Worm (Caenorhabditis elegans): ENCODE measurements around the gene unc-79.

ce11 chrIII:4019801-4020200 lies 46.6 kb upstream of the unc-79 start, which contains the start of gene snpc-3.4:
- no peak for TF ChIP-seq ceh-36 (tag; optimal IDR thresholded peaks at IDR 0.05)
- peak; percentile 20 for TF ChIP-seq F13C5.2 (tag; optimal IDR thresholded peaks at IDR 0.05)
- TF ChIP-seq scrt-1 (GFP tag; IDR thresholded peaks at IDR 0.05): no peak
- TF ChIP-seq pes-1 (GFP tag; IDR thresholded peaks at IDR 0.05): no peak
- TF ChIP-seq ama-1 (optimal IDR thresholded peaks at IDR 0.05): no peak
- no peak for TF ChIP-seq sea-1 (GFP tag; conservative IDR thresholded peaks at IDR 0.05)
- no peak for TF ChIP-seq hnd-1 (tag; optimal IDR thresholded peaks at IDR 0.05)
- no peak for TF ChIP-seq ceh-13 (GFP tag; optimal IDR thresholded peaks at IDR 0.05)
- no peak for TF ChIP-seq flt-1 (GFP tag; IDR thresholded peaks at IDR 0.05)
